Worm (Caenorhabditis elegans) whole organism, L4 larva: ENCODE measurements around the gene srsx-31.

Experiments used
- dmd-6 ChIP-seq: fragments of 200-800 bp; sonication (Bioruptor generic); IDR thresholded peaks from 2 replicates; pipeline ENCODE4 v1.3.6; 2022; ENCODE audit warnings: missing genetic modification reagents, missing genetic modification characterization, missing compliant biosample characterization
- nhr-237 ChIP-seq: sonication (generic microtip); optimal IDR thresholded peaks from 2 replicates; lab custom pipeline; 2017; ENCODE audit warnings: missing biosample characterization, missing genetic modification characterization
- unc-39 ChIP-seq: sonication (generic microtip); optimal IDR thresholded peaks from 2 replicates; lab custom pipeline; 2017; ENCODE audit warnings: missing biosample characterization, missing genetic modification characterization

ce11 chrV:11220415-11220814 lies 34.5 kb downstream of the srsx-31 start:
- TF ChIP-seq unc-39 (tag; lab: Kevin White, UChicago) (no peak), nhr-237 (tag; lab: Kevin White, UChicago) (no peak), dmd-6 (no peak)
